Worm (Caenorhabditis elegans): Measurements from ENCODE around the gene rif-1.1.

The rif-1.1 gene

ce11 chrIV:17471870-17472459, 10.9 kb upstream of the rif-1.1 start, which contains the start of gene epic-1:
TSS of gene epic-1 (minus strand) at chrIV:17471920.
- TF ChIP-seq mab-9 (GFP tag; IDR thresholded peaks at IDR 0.05) (no peak), efl-3 (GFP tag; optimal IDR thresholded peaks at IDR 0.05) (no peak), F16B12.6 (tag; optimal IDR thresholded peaks at IDR 0.05) (no peak), rnt-1 (tag; optimal IDR thresholded peaks at IDR 0.05) (no peak), nhr-47 (tag; optimal IDR thresholded peaks at IDR 0.05) (no peak), vab-15 (tag; optimal IDR thresholded peaks at IDR 0.05) (no peak), nhr-12 (tag; optimal IDR thresholded peaks at IDR 0.05) (no peak), unc-30 (tag; optimal IDR thresholded peaks at IDR 0.05) (no peak), nhr-237 (tag; optimal IDR thresholded peaks at IDR 0.05) (no peak), lin-15B (tag; optimal IDR thresholded peaks at IDR 0.05) (no peak), mef-2 (tag; optimal IDR thresholded peaks at IDR 0.05) (no peak), nhr-76 (tag; optimal IDR thresholded peaks at IDR 0.05) (no peak), Y116A8C.19 (tag; optimal IDR thresholded peaks at IDR 0.05; ENCODE audit: borderline replicate concordance) (no peak), ceh-82 (tag; optimal IDR thresholded peaks at IDR 0.05) (no peak), C34B4.2 (tag; optimal IDR thresholded peaks at IDR 0.05) (no peak), sox-4 (tag; optimal IDR thresholded peaks at IDR 0.05) (no peak), zip-4 (GFP tag; optimal IDR thresholded peaks at IDR 0.05) (no peak), nhr-85 (tag) (peak; percentile 93), irx-1 (tag; optimal IDR thresholded peaks at IDR 0.05) (no peak), sptf-1 (tag; optimal IDR thresholded peaks at IDR 0.05) (no peak), lin-14 (GFP tag; optimal IDR thresholded peaks at IDR 0.05) (peak; percentile 82), alr-1 (tag; optimal IDR thresholded peaks at IDR 0.05; ENCODE audit: borderline replicate concordance) (no peak), C16A3.4 (tag; optimal IDR thresholded peaks at IDR 0.05) (no peak), fos-1 (tag; optimal IDR thresholded peaks at IDR 0.05) (no peak), nhr-90 (tag; optimal IDR thresholded peaks at IDR 0.05; ENCODE audit: poor library complexity) (no peak), fkh-4 (tag; optimal IDR thresholded peaks at IDR 0.05; ENCODE audit: borderline replicate concordance) (no peak), pqm-1 (tag; optimal IDR thresholded peaks at IDR 0.05) (no peak), tlp-1 (tag; optimal IDR thresholded peaks at IDR 0.05) (no peak), ceh-63 (GFP tag; optimal IDR thresholded peaks at IDR 0.05) (no peak), zag-1 (tag; optimal IDR thresholded peaks at IDR 0.05) (no peak), ceh-88 (GFP tag; IDR thresholded peaks at IDR 0.05) (no peak), unc-86 (tag; optimal IDR thresholded peaks at IDR 0.05) (no peak), ztf-4 (tag; optimal IDR thresholded peaks at IDR 0.05) (no peak), grh-1 (GFP tag; IDR thresholded peaks at IDR 0.05) (peak; percentile 80), ama-1 (optimal IDR thresholded peaks at IDR 0.05) (no peak), xbp-1 (tag; optimal IDR thresholded peaks at IDR 0.05) (no peak), tbx-2 (tag; optimal IDR thresholded peaks at IDR 0.05) (peak; percentile 13), unc-62 (GFP tag; optimal IDR thresholded peaks at IDR 0.05) (no peak), mdl-1 (tag; optimal IDR thresholded peaks at IDR 0.05) (peak in 1 of 2 experiments; percentile 25), nhr-19 (GFP tag; conservative IDR thresholded peaks at IDR 0.05) (no peak), lin-39 (tag; optimal IDR thresholded peaks at IDR 0.05) (no peak), dpl-1 (GFP tag; optimal IDR thresholded peaks at IDR 0.05) (peak in 1 of 3 experiments; percentile 11), hlh-17 (GFP tag; optimal IDR thresholded peaks at IDR 0.05; ENCODE audit: borderline replicate concordance) (no peak), fkh-8 (tag; optimal IDR thresholded peaks at IDR 0.05) (no peak), ceh-90 (tag; optimal IDR thresholded peaks at IDR 0.05) (no peak), mep-1 (tag; optimal IDR thresholded peaks at IDR 0.05) (no peak), ets-5 (GFP tag; IDR thresholded peaks at IDR 0.05) (no peak), unc-98 (GFP tag; IDR thresholded peaks at IDR 0.05) (no peak), egl-27 (tag; optimal IDR thresholded peaks at IDR 0.05) (no peak), C04F5.9 (tag; optimal IDR thresholded peaks at IDR 0.05) (no peak), dsc-1 (tag; optimal IDR thresholded peaks at IDR 0.05) (no peak), sup-37 (GFP tag; optimal IDR thresholded peaks at IDR 0.05) (no peak), unc-130 (tag; optimal IDR thresholded peaks at IDR 0.05) (no peak), swsn-7 (tag; optimal IDR thresholded peaks at IDR 0.05) (no peak)
